Worm (Caenorhabditis elegans) whole organism, young adult: Measurements from ENCODE around the gene lgc-49.

Experiments
- B0019.2 ChIP-seq: fragments of 200-800 bp; sonication (Bioruptor generic); conservative IDR thresholded peaks from 2 replicates; pipeline ENCODE4 v1.3.6; 2022; ENCODE audit warnings: missing genetic modification reagents, missing genetic modification characterization, missing compliant biosample characterization
- B0336.3 ChIP-seq: fragments of 200-800 bp; sonication (Bioruptor generic); IDR thresholded peaks from 2 replicates; pipeline ENCODE4 v1.3.6; 2022; ENCODE audit warnings: missing genetic modification characterization, missing compliant biosample characterization
- C06A6.2 ChIP-seq: fragments of 200-800 bp; sonication (Bioruptor generic); conservative IDR thresholded peaks from 2 replicates; pipeline ENCODE4 v1.3.6; 2022; ENCODE audit warnings: missing genetic modification characterization, missing compliant biosample characterization
- F22D6.2 ChIP-seq: sonication (generic microtip); optimal IDR thresholded peaks from 2 replicates; lab custom pipeline; 2016; ENCODE audit warnings: mild to moderate bottlenecking, missing genetic modification characterization, missing compliant biosample characterization
- F33H1.4 ChIP-seq: fragments of 200-800 bp; sonication (Bioruptor generic); IDR thresholded peaks from 2 replicates; pipeline ENCODE4 v1.3.6; 2022; ENCODE audit warnings: missing genetic modification reagents, missing genetic modification characterization, missing compliant biosample characterization
- F37B4.10 ChIP-seq: fragments of 200-800 bp; sonication (Bioruptor generic); IDR thresholded peaks from 2 replicates; pipeline ENCODE4 v1.3.6; 2022; ENCODE audit warnings: missing genetic modification characterization, missing compliant biosample characterization
- F39B2.1 ChIP-seq: fragments of 200-800 bp; sonication (Bioruptor generic); IDR thresholded peaks from 2 replicates; pipeline ENCODE4 v1.3.6; 2022; ENCODE audit warnings: missing genetic modification reagents, missing genetic modification characterization, missing compliant biosample characterization
- F49E8.2 ChIP-seq: sonication (generic microtip); optimal IDR thresholded peaks from 3 replicates; lab custom pipeline; 2017; ENCODE audit warnings: missing genetic modification characterization, mild to moderate bottlenecking, missing compliant biosample characterization, antibody characterized with exemption, moderate library complexity; ENCODE audit not compliant: insufficient read depth
- F55B11.4 ChIP-seq: sonication (generic microtip); optimal IDR thresholded peaks from 2 replicates; lab custom pipeline; 2016; ENCODE audit warnings: missing compliant biosample characterization, missing genetic modification characterization, borderline replicate concordance; ENCODE audit not compliant: insufficient read depth
- F57C9.4 ChIP-seq: sonication (generic microtip); optimal IDR thresholded peaks from 2 replicates; lab custom pipeline; 2017; ENCODE audit warnings: mild to moderate bottlenecking, missing genetic modification characterization, missing compliant biosample characterization
- K12H6.12 ChIP-seq: fragments of 200-800 bp; sonication (Bioruptor generic); optimal IDR thresholded peaks from 2 replicates; lab custom pipeline; 2018; ENCODE audit warnings: mild to moderate bottlenecking, missing genetic modification characterization, missing compliant biosample characterization
- T26A5.8 ChIP-seq: sonication (generic microtip); optimal IDR thresholded peaks from 2 replicates; lab custom pipeline; 2016; ENCODE audit warnings: missing genetic modification characterization, missing compliant biosample characterization
- Y53G8AR.9 ChIP-seq: fragments of 200-800 bp; sonication (Bioruptor generic); conservative IDR thresholded peaks from 2 replicates; pipeline ENCODE4 v1.3.6; 2022; ENCODE audit warnings: missing genetic modification reagents, missing genetic modification characterization, missing compliant biosample characterization
- Y56A3A.18 ChIP-seq: fragments of 200-800 bp; sonication (Bioruptor generic); IDR thresholded peaks from 2 replicates; pipeline ENCODE4 v1.3.6; 2022; ENCODE audit warnings: missing genetic modification reagents, missing genetic modification characterization, missing compliant biosample characterization
- Y79H2A.3 ChIP-seq: fragments of 200-800 bp; sonication (Bioruptor generic); conservative IDR thresholded peaks from 2 replicates; pipeline ENCODE4 v1.3.6; 2022; ENCODE audit warnings: missing genetic modification reagents, missing genetic modification characterization, missing compliant biosample characterization
- Y95B8A.8 ChIP-seq: fragments of 200-800 bp; sonication (Bioruptor generic); IDR thresholded peaks from 2 replicates; pipeline ENCODE4 v1.3.6; 2022; ENCODE audit warnings: missing genetic modification reagents, missing genetic modification characterization, missing compliant biosample characterization
- ZK185.1 ChIP-seq: sonication (generic microtip); optimal IDR thresholded peaks from 2 replicates; lab custom pipeline; 2016; ENCODE audit warnings: mild to moderate bottlenecking, missing genetic modification characterization, missing compliant biosample characterization; ENCODE audit not compliant: poor library complexity, severe bottlenecking
- aptf-2 ChIP-seq: fragments of 200-800 bp; sonication (Bioruptor generic); conservative IDR thresholded peaks from 2 replicates; pipeline ENCODE4 v1.3.6; 2022; ENCODE audit warnings: missing genetic modification reagents, missing genetic modification characterization, missing compliant biosample characterization
- attf-3 ChIP-seq: fragments of 200-800 bp; sonication (Bioruptor generic); conservative IDR thresholded peaks from 2 replicates; pipeline ENCODE4 v1.3.6; 2022; ENCODE audit warnings: missing genetic modification reagents, missing genetic modification characterization, missing compliant biosample characterization
- bed-1 ChIP-seq: fragments of 200-800 bp; sonication (Bioruptor generic); IDR thresholded peaks from 2 replicates; pipeline ENCODE4 v1.3.6; 2022; ENCODE audit warnings: missing genetic modification reagents, missing genetic modification characterization, missing compliant biosample characterization
- ceh-27 ChIP-seq: fragments of 200-800 bp; sonication (Bioruptor generic); optimal IDR thresholded peaks from 2 replicates; lab custom pipeline; 2018; ENCODE audit warnings: mild to moderate bottlenecking, missing genetic modification characterization, moderate library complexity, missing compliant biosample characterization
- ceh-79 ChIP-seq: sonication (generic microtip); optimal IDR thresholded peaks from 2 replicates; lab custom pipeline; 2017; ENCODE audit warnings: mild to moderate bottlenecking, missing genetic modification characterization, missing compliant biosample characterization
- chd-7 ChIP-seq: sonication (generic microtip); optimal IDR thresholded peaks from 2 replicates; lab custom pipeline; 2016; ENCODE audit warnings: mild to moderate bottlenecking, missing genetic modification characterization, moderate library complexity, missing compliant biosample characterization
- die-1 ChIP-seq: sonication (generic microtip); optimal IDR thresholded peaks from 2 replicates; lab custom pipeline; 2016; ENCODE audit warnings: missing genotype, mild to moderate bottlenecking, missing genetic modification characterization, missing compliant biosample characterization
- dox-1 ChIP-seq: fragments of 200-800 bp; sonication (Bioruptor generic); IDR thresholded peaks from 2 replicates; pipeline ENCODE4 v1.3.6; 2022; ENCODE audit warnings: missing genetic modification reagents, missing genetic modification characterization, missing compliant biosample characterization
- egl-18 ChIP-seq: fragments of 200-800 bp; sonication (Bioruptor generic); IDR thresholded peaks from 2 replicates; pipeline ENCODE4 v1.3.6; 2022; ENCODE audit warnings: missing genetic modification reagents, missing genetic modification characterization, missing compliant biosample characterization
- egrh-3 ChIP-seq: fragments of 200-800 bp; sonication (Bioruptor generic); IDR thresholded peaks from 2 replicates; pipeline ENCODE4 v1.3.6; 2022; ENCODE audit warnings: missing genetic modification reagents, missing genetic modification characterization, missing compliant biosample characterization
- ets-4 ChIP-seq: fragments of 200-800 bp; sonication (Bioruptor generic); optimal IDR thresholded peaks from 2 replicates; lab custom pipeline; 2018; ENCODE audit warnings: mild to moderate bottlenecking, missing genetic modification characterization, missing compliant biosample characterization
- him-1 ChIP-seq: sonication (generic microtip); optimal IDR thresholded peaks from 2 replicates; lab custom pipeline; 2016; ENCODE audit warnings: missing genotype, missing genetic modification reagents, missing genetic modification characterization, missing compliant biosample characterization
- let-526 ChIP-seq: fragments of 200-800 bp; sonication (Bioruptor generic); IDR thresholded peaks from 2 replicates; pipeline ENCODE4 v1.3.6; 2022; ENCODE audit warnings: missing genetic modification reagents, missing genetic modification characterization, missing compliant biosample characterization
- lin-26 ChIP-seq: fragments of 200-800 bp; sonication (Bioruptor generic); IDR thresholded peaks from 2 replicates; pipeline ENCODE4 v1.3.6; 2022; ENCODE audit warnings: missing genetic modification reagents, missing genetic modification characterization, missing compliant biosample characterization
- lin-35 ChIP-seq, 3 experiments: fragments of 150-350 bp in 2 of 3; sonication (generic microtip) in 1 of 3; optimal IDR thresholded peaks; 2 replicates each; lab custom pipeline; 2014 to 2018; ENCODE audit warnings: missing biosample characterization in 3 of 3, missing genetic modification characterization in 3 of 3, missing genetic modification reagents in 3 of 3
- lsl-1 ChIP-seq: fragments of 200-800 bp; sonication (Bioruptor generic); optimal IDR thresholded peaks from 2 replicates; lab custom pipeline; 2018; ENCODE audit warnings: mild to moderate bottlenecking, missing genetic modification characterization, moderate library complexity, missing compliant biosample characterization
- madf-6 ChIP-seq: fragments of 200-800 bp; sonication (Bioruptor generic); IDR thresholded peaks from 2 replicates; pipeline ENCODE4 v1.3.6; 2022; ENCODE audit warnings: missing genetic modification reagents, missing genetic modification characterization, missing compliant biosample characterization
- mxl-1 ChIP-seq: sonication (generic microtip); optimal IDR thresholded peaks from 2 replicates; lab custom pipeline; 2016; ENCODE audit warnings: missing genetic modification characterization, missing compliant biosample characterization
- nhr-80 ChIP-seq: sonication (generic microtip); optimal IDR thresholded peaks from 2 replicates; lab custom pipeline; 2016; ENCODE audit warnings: missing genetic modification characterization, missing compliant biosample characterization
- rpc-1 ChIP-seq, 2 experiments: fragments of 150-350 bp in 1 of 2; sonication (generic microtip) in 1 of 2; optimal IDR thresholded peaks; 2 replicates each; lab custom pipeline; 2014 to 2018; ENCODE audit warnings: missing biosample characterization in 1 of 2, missing genetic modification characterization in 1 of 2, missing genetic modification reagents in 1 of 2, missing genotype in 1 of 2
- sea-2 ChIP-seq: fragments of 200-800 bp; sonication (Bioruptor generic); IDR thresholded peaks from 2 replicates; pipeline ENCODE4 v1.3.6; 2022; ENCODE audit warnings: missing genetic modification characterization, missing compliant biosample characterization
- snpc-4 ChIP-seq, 5 experiments: fragments of 150-350 bp in 1 of 5; sonication (generic microtip) in 4 of 5; optimal IDR thresholded peaks; 2 replicates each; lab custom pipeline; 2014 to 2018; ENCODE audit warnings: missing genetic modification characterization in 5 of 5, missing biosample characterization in 3 of 5, antibody characterized with exemption in 2 of 5, mild to moderate bottlenecking in 2 of 5, missing compliant biosample characterization in 2 of 5, missing genotype in 2 of 5, moderate library complexity in 2 of 5, missing genetic modification reagents in 1 of 5
- tbx-9 ChIP-seq: sonication (generic microtip); optimal IDR thresholded peaks from 2 replicates; lab custom pipeline; 2016; ENCODE audit warnings: borderline replicate concordance, missing genetic modification characterization, inconsistent platforms, missing compliant biosample characterization
- xnd-1 ChIP-seq: sonication (generic microtip); optimal IDR thresholded peaks from 2 replicates; lab custom pipeline; 2016; ENCODE audit warnings: missing genotype, missing genetic modification reagents, missing genetic modification characterization, missing compliant biosample characterization
- zfh-2 ChIP-seq: fragments of 200-800 bp; sonication (Bioruptor generic); conservative IDR thresholded peaks from 2 replicates; pipeline ENCODE4 v1.3.6; 2022; ENCODE audit warnings: missing genetic modification reagents, missing genetic modification characterization, missing compliant biosample characterization
- ztf-18 ChIP-seq: sonication (generic microtip); optimal IDR thresholded peaks from 2 replicates; lab custom pipeline; 2016; ENCODE audit warnings: missing genotype, mild to moderate bottlenecking, missing genetic modification characterization, missing compliant biosample characterization
- ztf-28 ChIP-seq: fragments of 200-800 bp; sonication (Bioruptor generic); IDR thresholded peaks from 2 replicates; pipeline ENCODE4 v1.3.6; 2022; ENCODE audit warnings: missing genetic modification reagents, missing genetic modification characterization, missing compliant biosample characterization

lgc-49 gene

ce11 chrV:11235876-11236275, 44.8 kb downstream of the lgc-49 start:
- TF ChIP-seq bed-1 (no peak), F37B4.10 (GFP tag; lab: Robert Waterston, UW) (no peak), Y79H2A.3 (GFP tag; lab: Robert Waterston, UW) (no peak), nhr-80 (peak; percentile 81), ets-4 (GFP tag; lab: Kevin White, UChicago) (peak; percentile 14)
- TF ChIP-seq, all 124 proteins: peak for 2

- TF ChIP-seq tbx-9, result no peak
- peak; percentile 38 for TF ChIP-seq ceh-27 (GFP tag; lab: Kevin White, UChicago)
- TF ChIP-seq chd-7, result no peak
- peak; percentile 60 for TF ChIP-seq Y53G8AR.9 (GFP tag; lab: Robert Waterston, UW)
- TF ChIP-seq zfh-2 (GFP tag; lab: Robert Waterston, UW), result no peak
- TF ChIP-seq egrh-3 (GFP tag; lab: Robert Waterston, UW), result peak; percentile 48; the same call in 1 of the 2 replicates
- TF ChIP-seq lin-26, result peak; percentile 78
- no peak for TF ChIP-seq F55B11.4 (tag; lab: Kevin White, UChicago)
- peak; percentile 81 for TF ChIP-seq lsl-1 (GFP tag; lab: Kevin White, UChicago)
- TF ChIP-seq let-526 (GFP tag; lab: Robert Waterston, UW), result 0 out of 2 replicates have a peak, but pooled peaks have one; percentile 23
- peak; percentile 92 for TF ChIP-seq B0336.3 (GFP tag; lab: Robert Waterston, UW)
- peak; percentile 81 for TF ChIP-seq Y95B8A.8
- TF ChIP-seq ztf-28 (GFP tag; lab: Robert Waterston, UW), result 0 out of 2 replicates have a peak, but pooled peaks have one; percentile 43
- TF ChIP-seq xnd-1, result peak; percentile 88
- peak; percentile 67; the same call in 1 of the 2 replicates for TF ChIP-seq F39B2.1 (GFP tag; lab: Robert Waterston, UW)
- no peak for TF ChIP-seq egl-18
- TF ChIP-seq die-1 (tag; lab: Kevin White, UChicago), result peak; percentile 72
- TF ChIP-seq attf-3 (GFP tag; lab: Robert Waterston, UW), result peak; percentile 60; the same call in 1 of the 2 replicates
- TF ChIP-seq ZK185.1 (tag; lab: Kevin White, UChicago), result no peak
- TF ChIP-seq lin-35 (GFP tag; optimal IDR thresholded peaks at IDR 0.05; lab: Kevin White, UChicago), result peak; percentile 8 to 59 (median 43)
- TF ChIP-seq Y56A3A.18, result no peak
- TF ChIP-seq B0019.2, result peak; percentile 69
- TF ChIP-seq rpc-1 (optimal IDR thresholded peaks at IDR 0.05; lab: Kevin White, UChicago), result peak; percentile 33
- TF ChIP-seq rpc-1 (tag; optimal IDR thresholded peaks at IDR 0.05; lab: Kevin White, UChicago), result no peak
- TF ChIP-seq him-1 (tag; lab: Kevin White, UChicago), result peak; percentile 66
- TF ChIP-seq madf-6 (GFP tag; lab: Robert Waterston, UW), result peak; percentile 98
- no peak for TF ChIP-seq sea-2 (GFP tag; lab: Robert Waterston, UW)
- TF ChIP-seq T26A5.8 (tag; lab: Kevin White, UChicago), result no peak
- no peak for TF ChIP-seq C06A6.2 (GFP tag; lab: Robert Waterston, UW)
- TF ChIP-seq ztf-18 (tag; lab: Kevin White, UChicago), result peak; percentile 67
- peak; percentile 45 for TF ChIP-seq snpc-4 (GFP tag; optimal IDR thresholded peaks at IDR 0.05; lab: Kevin White, UChicago)
- peak; percentile 38 to 79 (median 64) for TF ChIP-seq snpc-4 (tag; optimal IDR thresholded peaks at IDR 0.05; lab: Kevin White, UChicago)
- 0 out of 2 replicates have a peak, but pooled peaks have one; percentile 49 for TF ChIP-seq F37B4.10 (GFP tag; lab: Robert Waterston, UW)
- TF ChIP-seq mxl-1, result no peak
- TF ChIP-seq F33H1.4, result peak; percentile 81
- peak; percentile 95 for TF ChIP-seq dox-1 (GFP tag; lab: Robert Waterston, UW)
- peak; percentile 66 for TF ChIP-seq F49E8.2 (tag; lab: Kevin White, UChicago)
- TF ChIP-seq K12H6.12 (tag; lab: Kevin White, UChicago), result peak; percentile 32
- no peak for TF ChIP-seq ceh-79 (tag; lab: Kevin White, UChicago)
- no peak for TF ChIP-seq F57C9.4
- TF ChIP-seq F22D6.2 (tag; lab: Kevin White, UChicago), result no peak
- 0 out of 2 replicates have a peak, but pooled peaks have one; percentile 18 for TF ChIP-seq aptf-2 (GFP tag; lab: Robert Waterston, UW)
Observed at ce11 chrV:11239187-11239725, 48.2 kb downstream of the lgc-49 start, which contains the start of the genes dvc-1 and ima-1. dvc-1 (minus strand) TSS chrV:11239331. ima-1 (plus strand) TSS chrV:11239675.
